Worm (Caenorhabditis elegans): ENCODE results near the gene nhr-60.

ce11 chrV:15776651-15777050 lies 3.6 kb upstream of the nhr-60 start, which contains the start of gene nhr-283:
- TF ChIP-seq mbf-1 (tag; optimal IDR thresholded peaks at IDR 0.05) (no peak), R02D3.7 (tag; optimal IDR thresholded peaks at IDR 0.05) (no peak), alr-1 (tag; optimal IDR thresholded peaks at IDR 0.05) (no peak), egl-27 (tag; optimal IDR thresholded peaks at IDR 0.05) (no peak), ama-1 (optimal IDR thresholded peaks at IDR 0.05) (no peak), aly-2 (tag; optimal IDR thresholded peaks at IDR 0.05) (no peak), skn-1 (tag; optimal IDR thresholded peaks at IDR 0.05) (no peak), gmeb-1 (tag; optimal IDR thresholded peaks at IDR 0.05) (no peak), C34F6.9 (tag; optimal IDR thresholded peaks at IDR 0.05) (no peak), lsy-2 (tag; optimal IDR thresholded peaks at IDR 0.05) (no peak), Y55F3AM.14 (GFP tag; optimal IDR thresholded peaks at IDR 0.05) (no peak)
